Worm (Caenorhabditis elegans): ENCODE measurements around the gene srg-15.

DNA sequence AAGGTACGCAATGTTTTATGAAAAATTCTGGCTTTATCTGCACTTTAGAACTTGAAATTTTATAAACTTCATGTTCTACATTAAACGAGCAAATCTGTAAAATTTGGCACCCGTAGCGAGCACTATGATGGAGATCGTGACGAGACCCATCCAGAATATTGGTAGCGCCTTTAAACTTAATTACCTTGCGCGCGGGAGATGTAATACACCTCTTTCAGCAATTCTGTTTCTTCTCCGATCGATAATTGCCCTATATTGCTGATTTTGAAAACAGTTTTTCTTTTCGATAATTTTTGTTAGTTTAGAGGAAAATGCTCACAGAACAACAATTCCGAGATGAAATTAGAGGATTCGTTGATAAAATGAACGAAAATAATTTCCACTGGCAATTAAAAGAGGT, 51.4 kb downstream of the srg-15 start, which contains the start of gene atg-10:
- TF ChIP-seq F13C5.2 (tag; optimal IDR thresholded peaks at IDR 0.05) (no peak), ama-1 (optimal IDR thresholded peaks at IDR 0.05) (no peak), hmg-4 (GFP tag; optimal IDR thresholded peaks at IDR 0.05) (no peak), flt-1 (GFP tag; IDR thresholded peaks at IDR 0.05) (no peak)
